Fruit fly (Drosophila melanogaster): Measurements from ENCODE around the gene CG13367.
"Not testable (repeated sequence)": the region's sequence is repeated elsewhere in the genome, so short reads cannot be mapped to it uniquely, and the experiment has no call there.

CG13367 gene

DNA sequence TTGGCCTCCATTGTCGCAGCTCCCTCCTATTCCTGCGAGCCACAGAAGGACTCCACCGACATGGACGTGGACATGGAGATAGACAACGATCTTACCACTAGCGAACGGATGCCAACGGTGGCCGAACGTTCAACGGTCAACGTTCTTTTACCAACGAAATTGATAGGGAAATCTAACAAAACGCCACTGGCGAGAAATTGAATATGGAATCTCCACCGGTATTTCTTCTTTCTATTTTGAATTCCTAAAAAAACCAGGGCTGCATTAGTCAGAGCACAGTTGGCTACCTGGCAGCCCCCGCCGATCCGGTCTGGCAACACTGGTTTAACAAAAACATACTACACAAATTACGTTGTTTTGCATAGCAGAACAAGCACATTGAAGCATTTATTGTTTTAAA lies at the start of gene CG13367:
Gene CG13367, plus strand, starts transcription at position 301 of the 400 bp plus-strand sequence.
- not testable (repeated sequence) for TF ChIP-seq usp (GFP tag; optimal IDR thresholded peaks at IDR 0.05); Dll (optimal IDR thresholded peaks at IDR 0.05); EcR (GFP tag; optimal IDR thresholded peaks at IDR 0.05)

DNA sequence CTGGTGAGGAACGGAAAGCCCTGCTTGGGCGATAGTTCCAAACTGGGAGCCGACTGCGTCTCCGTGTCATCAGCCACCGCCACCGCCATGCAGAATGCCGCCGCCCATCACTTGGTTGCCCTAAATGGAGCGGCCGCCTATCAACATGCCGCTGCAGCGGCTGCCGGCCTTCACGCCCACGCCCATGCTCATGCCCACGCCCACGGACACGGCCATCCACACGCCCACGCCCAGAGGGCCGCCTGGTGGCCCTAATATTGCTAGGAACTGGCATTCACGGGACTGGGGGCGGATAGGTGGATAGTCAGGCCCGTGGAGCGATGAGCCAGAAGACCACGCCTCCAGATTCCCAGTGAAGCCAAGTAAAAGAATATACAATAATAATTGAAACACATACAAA lies 47.5 kb upstream of the CG13367 start:
- TF ChIP-seq usp (GFP tag; optimal IDR thresholded peaks at IDR 0.05) (no peak), EcR (GFP tag; optimal IDR thresholded peaks at IDR 0.05) (no peak), Dll (optimal IDR thresholded peaks at IDR 0.05) (no peak), CG8478 (optimal IDR thresholded peaks at IDR 0.05) (no peak), pan (optimal IDR thresholded peaks at IDR 0.05) (no peak), psq (optimal IDR thresholded peaks at IDR 0.05) (no peak)

dm6 chrX:598322-599057 lies 46.1 kb upstream of the CG13367 start:
- TF ChIP-seq pan (optimal IDR thresholded peaks at IDR 0.05), result no peak
- TF ChIP-seq CG8478 (optimal IDR thresholded peaks at IDR 0.05), result no peak
- no peak for TF ChIP-seq Dll (optimal IDR thresholded peaks at IDR 0.05)
- TF ChIP-seq usp (GFP tag; optimal IDR thresholded peaks at IDR 0.05), result no peak
- TF ChIP-seq EcR (GFP tag; optimal IDR thresholded peaks at IDR 0.05), result no peak
- no peak for TF ChIP-seq psq (optimal IDR thresholded peaks at IDR 0.05)

- TF ChIP-seq Dll (optimal IDR thresholded peaks at IDR 0.05) (no peak), EcR (GFP tag; optimal IDR thresholded peaks at IDR 0.05) (no peak), psq (optimal IDR thresholded peaks at IDR 0.05) (no peak), CG8478 (optimal IDR thresholded peaks at IDR 0.05) (no peak), pan (optimal IDR thresholded peaks at IDR 0.05) (no peak), usp (GFP tag; optimal IDR thresholded peaks at IDR 0.05) (no peak)
Observed at dm6 chrX:599727-600126, 44.8 kb upstream of the CG13367 start.

dm6 chrX:601984-602383 lies 42.6 kb upstream of the CG13367 start:
- TF ChIP-seq pan (optimal IDR thresholded peaks at IDR 0.05) (no peak), psq (optimal IDR thresholded peaks at IDR 0.05) (no peak), usp (GFP tag; optimal IDR thresholded peaks at IDR 0.05) (no peak), Dll (optimal IDR thresholded peaks at IDR 0.05) (no peak), EcR (GFP tag; optimal IDR thresholded peaks at IDR 0.05) (no peak), CG8478 (optimal IDR thresholded peaks at IDR 0.05) (no peak)

DNA sequence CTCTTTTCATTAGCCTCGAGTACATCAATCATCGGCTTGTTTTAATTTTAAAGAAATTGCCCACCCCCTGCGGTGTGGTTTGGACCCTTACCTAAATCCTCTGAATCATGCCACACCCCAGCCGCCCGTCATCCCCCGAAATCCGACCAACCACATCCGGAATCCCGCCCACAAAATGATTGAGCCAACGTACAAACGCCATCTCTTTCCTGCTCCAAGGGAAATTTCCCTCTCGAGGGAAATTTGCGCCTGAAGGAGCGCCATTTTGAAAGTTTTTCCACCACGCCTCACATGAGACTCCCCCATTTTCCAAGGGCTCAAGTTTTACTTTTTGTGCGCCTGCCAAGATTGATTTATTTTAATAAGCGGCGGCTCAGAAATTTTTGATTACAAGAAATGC lies 34.5 kb upstream of the CG13367 start:
- TF ChIP-seq EcR (GFP tag; optimal IDR thresholded peaks at IDR 0.05) (no peak), Dll (optimal IDR thresholded peaks at IDR 0.05) (no peak), usp (GFP tag; optimal IDR thresholded peaks at IDR 0.05) (no peak), psq (optimal IDR thresholded peaks at IDR 0.05) (no peak), pan (optimal IDR thresholded peaks at IDR 0.05) (no peak), CG8478 (optimal IDR thresholded peaks at IDR 0.05) (no peak)

- no peak for TF ChIP-seq pan (optimal IDR thresholded peaks at IDR 0.05)
- TF ChIP-seq EcR (GFP tag; optimal IDR thresholded peaks at IDR 0.05), result no peak
- TF ChIP-seq usp (GFP tag; optimal IDR thresholded peaks at IDR 0.05), result no peak
- TF ChIP-seq Dll (optimal IDR thresholded peaks at IDR 0.05), result no peak
- no peak for TF ChIP-seq psq (optimal IDR thresholded peaks at IDR 0.05)
- TF ChIP-seq CG8478 (optimal IDR thresholded peaks at IDR 0.05), result no peak
Observed at dm6 chrX:616761-617476, 27.6 kb upstream of the CG13367 start.

DNA sequence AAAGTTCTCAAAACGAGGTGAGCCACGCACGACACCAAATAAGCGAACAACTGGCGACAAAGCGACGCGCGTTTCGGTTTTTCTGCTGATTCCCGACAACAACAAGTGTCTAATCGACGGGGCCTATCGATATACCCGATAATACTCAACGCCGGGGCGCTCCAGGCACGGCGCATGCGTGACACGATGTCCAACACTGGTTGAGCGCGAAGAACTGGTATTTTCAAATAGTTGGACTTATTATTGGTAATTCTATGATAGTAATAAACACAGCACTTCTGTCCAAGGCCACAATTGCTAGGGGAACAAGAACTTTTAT lies 27.1 kb upstream of the CG13367 start:
- TF ChIP-seq Dll (optimal IDR thresholded peaks at IDR 0.05) (no peak), pan (optimal IDR thresholded peaks at IDR 0.05) (no peak), EcR (GFP tag; optimal IDR thresholded peaks at IDR 0.05) (no peak), usp (GFP tag; optimal IDR thresholded peaks at IDR 0.05) (no peak), CG8478 (optimal IDR thresholded peaks at IDR 0.05) (no peak), psq (optimal IDR thresholded peaks at IDR 0.05) (no peak)

dm6 chrX:618583-618982 lies 26.0 kb upstream of the CG13367 start:
- TF ChIP-seq pan (optimal IDR thresholded peaks at IDR 0.05) (no peak), CG8478 (optimal IDR thresholded peaks at IDR 0.05) (no peak), psq (optimal IDR thresholded peaks at IDR 0.05) (no peak), Dll (optimal IDR thresholded peaks at IDR 0.05) (no peak), EcR (GFP tag; optimal IDR thresholded peaks at IDR 0.05) (no peak), usp (GFP tag; optimal IDR thresholded peaks at IDR 0.05) (no peak)

- no peak for TF ChIP-seq pan (optimal IDR thresholded peaks at IDR 0.05)
- no peak for TF ChIP-seq Dll (optimal IDR thresholded peaks at IDR 0.05)
- peak in 1 of 2 experiments; percentile 59 for TF ChIP-seq EcR (GFP tag; optimal IDR thresholded peaks at IDR 0.05)
Observed at dm6 chrX:619220-620101, 25.1 kb upstream of the CG13367 start.

DNA sequence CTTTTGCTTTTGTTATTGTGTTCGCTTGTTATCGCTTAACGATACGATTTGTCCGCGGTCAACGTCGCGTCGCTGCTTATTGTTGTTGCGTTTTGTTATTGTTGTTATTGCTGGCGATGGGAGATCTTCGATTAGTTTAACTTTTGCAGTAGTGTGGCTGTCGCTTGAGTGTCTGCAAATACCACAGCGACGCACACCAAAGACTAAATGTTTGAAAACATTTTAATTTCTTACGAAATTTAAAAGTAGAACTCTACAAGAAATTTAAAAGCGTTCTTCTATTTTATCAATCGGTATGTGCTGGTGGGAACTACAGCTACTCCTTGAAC lies 24.5 kb upstream of the CG13367 start, which contains the start of gene spdi:
Gene spdi, minus strand, starts transcription at position 94 of the 329 bp plus-strand sequence.
- no peak for TF ChIP-seq usp (GFP tag; optimal IDR thresholded peaks at IDR 0.05)

dm6 chrX:621132-621555 lies 23.4 kb upstream of the CG13367 start, which contains the start of the genes CG13365 and Vsp37A:
TSS of gene CG13365 (minus strand) at chrX:621215.
TSS of gene Vsp37A (plus strand) at chrX:621530.
- TF ChIP-seq Dll (optimal IDR thresholded peaks at IDR 0.05) (no peak), EcR (GFP tag; optimal IDR thresholded peaks at IDR 0.05) (no peak)

Measured in whole organism.